Worm (Caenorhabditis elegans) whole organism, L1 larva: ENCODE data around the gene R09H10.5.

Source experiments
- F16B12.6 ChIP-seq: fragments of 150-350 bp; optimal IDR thresholded peaks from 2 replicates; lab custom pipeline; 2014; ENCODE audit warnings: missing biosample characterization, missing genetic modification characterization
- fos-1 ChIP-seq: fragments of 150-350 bp; optimal IDR thresholded peaks from 2 replicates; lab custom pipeline; 2014; ENCODE audit warnings: missing biosample characterization, missing genetic modification characterization
- lin-39 ChIP-seq: fragments of 150-350 bp; optimal IDR thresholded peaks from 2 replicates; lab custom pipeline; 2014; ENCODE audit warnings: missing biosample characterization, missing genetic modification reagents, missing genetic modification characterization
- unc-86 ChIP-seq: sonication (generic microtip); optimal IDR thresholded peaks from 2 replicates; lab custom pipeline; 2016; ENCODE audit warnings: missing genetic modification characterization, missing compliant biosample characterization

DNA sequence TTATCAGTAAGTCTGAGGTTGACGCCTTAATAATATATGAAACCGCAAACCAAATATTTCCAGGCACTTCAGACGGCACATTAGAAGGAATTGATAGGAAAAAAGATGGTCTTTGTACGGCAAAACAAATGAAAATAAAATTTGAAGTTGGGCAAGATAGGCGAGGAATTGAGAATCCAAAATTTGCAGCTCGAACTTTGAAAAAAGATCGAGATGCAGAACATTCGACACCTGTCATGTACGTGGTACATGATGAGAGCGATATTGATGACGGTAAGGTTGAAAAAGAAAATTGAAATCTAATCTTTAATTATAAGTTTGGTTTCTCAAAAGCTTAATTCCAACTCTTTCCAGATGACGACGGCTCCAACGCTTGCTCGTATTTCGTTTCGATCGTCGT is 51.0 kb downstream of the R09H10.5 start:
- TF ChIP-seq fos-1 (tag; lab: Kevin White, UChicago) (no peak), lin-39 (tag; lab: Kevin White, UChicago) (no peak), F16B12.6 (tag; lab: Kevin White, UChicago) (no peak), unc-86 (tag; lab: Kevin White, UChicago) (no peak)
